Worm (Caenorhabditis elegans): ENCODE data around the gene F55A11.11.

The F55A11.11 gene

ce11 chrV:11801076-11801849 lies 18.3 kb downstream of the F55A11.11 start:
- TF ChIP-seq snpc-1.2 (GFP tag; IDR thresholded peaks at IDR 0.05) (no peak), hlh-11 (tag; optimal IDR thresholded peaks at IDR 0.05) (peak; percentile 47), mdl-1 (tag; optimal IDR thresholded peaks at IDR 0.05) (peak in 1 of 2 experiments; percentile 18), unc-62 (GFP tag; optimal IDR thresholded peaks at IDR 0.05 in 1 of 2) (peak in 1 of 2 experiments; percentile 60), unc-62 (tag; optimal IDR thresholded peaks at IDR 0.05) (no peak), madf-5 (GFP tag; IDR thresholded peaks at IDR 0.05) (no peak), lsy-2 (tag; optimal IDR thresholded peaks at IDR 0.05) (peak; percentile 18 to 56), dve-1 (tag; optimal IDR thresholded peaks at IDR 0.05; ENCODE audit: insufficient read depth) (peak; percentile 51), nhr-48 (tag; optimal IDR thresholded peaks at IDR 0.05) (peak; percentile 83), nhr-42 (GFP tag; IDR thresholded peaks at IDR 0.05) (0 out of 2 replicates have a peak, but pooled peaks have one; percentile 35), rbr-2 (tag; optimal IDR thresholded peaks at IDR 0.05) (no peak), zag-1 (tag; optimal IDR thresholded peaks at IDR 0.05) (no peak), daf-19 (GFP tag; conservative IDR thresholded peaks at IDR 0.05) (no peak), aha-1 (tag) (peak; percentile 91), egl-43 (GFP tag; IDR thresholded peaks at IDR 0.05) (no peak), ceh-20 (GFP tag; IDR thresholded peaks at IDR 0.05) (no peak; the same call in 1 of the 2 replicates), Y75B8A.6 (GFP tag; IDR thresholded peaks at IDR 0.05) (no peak), egl-27 (tag; optimal IDR thresholded peaks at IDR 0.05) (no peak), mxl-3 (GFP tag; optimal IDR thresholded peaks at IDR 0.05) (peak; percentile 23)

ce11 chrV:11802508-11802907 lies 19.6 kb downstream of the F55A11.11 start:
- TF ChIP-seq attf-4 (tag; optimal IDR thresholded peaks at IDR 0.05) (no peak), jun-1 (tag; optimal IDR thresholded peaks at IDR 0.05) (no peak), snpc-4 (tag; optimal IDR thresholded peaks at IDR 0.05) (no peak), nhr-48 (tag; optimal IDR thresholded peaks at IDR 0.05) (peak; percentile 98), egl-27 (tag; optimal IDR thresholded peaks at IDR 0.05) (no peak), lim-7 (GFP tag; IDR thresholded peaks at IDR 0.05) (no peak), zfp-2 (tag; optimal IDR thresholded peaks at IDR 0.05) (no peak), daf-12 (tag; optimal IDR thresholded peaks at IDR 0.05) (no peak), daf-16 (GFP tag; optimal IDR thresholded peaks at IDR 0.05) (no peak), daf-16 (tag; optimal IDR thresholded peaks at IDR 0.05) (no peak), Y105C5A.15 (GFP tag; IDR thresholded peaks at IDR 0.05) (no peak), lin-29 (GFP tag; IDR thresholded peaks at IDR 0.05) (no peak), nhr-237 (tag; optimal IDR thresholded peaks at IDR 0.05) (peak; percentile 24), madf-9 (GFP tag; conservative IDR thresholded peaks at IDR 0.05) (no peak), skn-1 (tag; optimal IDR thresholded peaks at IDR 0.05) (no peak), ceh-28 (tag; optimal IDR thresholded peaks at IDR 0.05) (no peak), F49E8.2 (tag; optimal IDR thresholded peaks at IDR 0.05; ENCODE audit: borderline replicate concordance) (no peak), rbr-2 (tag; optimal IDR thresholded peaks at IDR 0.05) (peak; percentile 6), mdl-1 (tag; optimal IDR thresholded peaks at IDR 0.05) (peak; percentile 83 to 94), daf-8 (GFP tag; IDR thresholded peaks at IDR 0.05) (no peak), nhr-102 (tag; optimal IDR thresholded peaks at IDR 0.05) (peak; percentile 65), ceh-20 (GFP tag; IDR thresholded peaks at IDR 0.05) (peak; percentile 75; the same call in 1 of the 2 replicates), D1046.2 (GFP tag; IDR thresholded peaks at IDR 0.05) (no peak), dve-1 (tag; optimal IDR thresholded peaks at IDR 0.05; ENCODE audit: insufficient read depth) (peak; percentile 81), hlh-11 (tag; optimal IDR thresholded peaks at IDR 0.05) (peak; percentile 89), dmd-6 (GFP tag; IDR thresholded peaks at IDR 0.05) (peak; percentile 87), aly-2 (tag; optimal IDR thresholded peaks at IDR 0.05) (no peak), mep-1 (tag; optimal IDR thresholded peaks at IDR 0.05) (peak; percentile 48), gei-8 (GFP tag; optimal IDR thresholded peaks at IDR 0.05) (peak; percentile 86), spr-1 (tag; optimal IDR thresholded peaks at IDR 0.05) (no peak), tra-1 (GFP tag; IDR thresholded peaks at IDR 0.05) (peak; percentile 61; the same call in 1 of the 2 replicates), ctbp-1 (GFP tag; IDR thresholded peaks at IDR 0.05) (peak; percentile 45; the same call in 1 of the 2 replicates), lin-38 (GFP tag; IDR thresholded peaks at IDR 0.05) (no peak), zip-2 (tag; optimal IDR thresholded peaks at IDR 0.05) (no peak), set-16 (GFP tag; IDR thresholded peaks at IDR 0.05) (no peak), nhr-10 (tag; optimal IDR thresholded peaks at IDR 0.05) (no peak), cey-2 (tag; optimal IDR thresholded peaks at IDR 0.05; ENCODE audit: borderline replicate concordance, insufficient read depth) (peak; percentile 94)
